Fruit fly (Drosophila melanogaster) whole organism, embryonic: Measurements from ENCODE around the gene Ugt303B2.

Source experiments
- Atf6 ChIP-seq: fragments of 200-800 bp; sonication (Bioruptor generic); IDR thresholded peaks from 2 replicates; pipeline ENCODE4 v1.3.6; 2022; ENCODE audit warnings: missing biosample characterization, missing genetic modification characterization
- CG10565 ChIP-seq: fragments of 200-800 bp; sonication (Bioruptor generic); optimal IDR thresholded peaks from 3 replicates; lab custom pipeline; 2016; ENCODE audit warnings: missing biosample characterization, mild to moderate bottlenecking, missing genetic modification characterization
- CG11085 ChIP-seq: fragments of 200-800 bp; sonication (Bioruptor generic); IDR thresholded peaks from 2 replicates; pipeline ENCODE4 v1.3.6; 2022; ENCODE audit warnings: missing biosample characterization, missing genetic modification characterization
- CG11398 ChIP-seq: fragments of 200-800 bp; sonication (Bioruptor generic); optimal IDR thresholded peaks from 2 replicates; lab custom pipeline; 2016; ENCODE audit warnings: missing biosample characterization, missing genetic modification characterization
- CG12071 ChIP-seq: fragments of 200-800 bp; sonication (Bioruptor generic); optimal IDR thresholded peaks from 3 replicates; lab custom pipeline; 2018; ENCODE audit warnings: missing biosample characterization, mild to moderate bottlenecking, missing genetic modification characterization
- CG13287 ChIP-seq: fragments of 200-800 bp; sonication (Bioruptor generic); IDR thresholded peaks from 2 replicates; pipeline ENCODE4 v1.3.6; 2022; ENCODE audit warnings: missing biosample characterization, missing genetic modification characterization; ENCODE audit not compliant: partially characterized antibody
- CG13624 ChIP-seq: fragments of 200-800 bp; sonication (Bioruptor generic); optimal IDR thresholded peaks from 2 replicates; lab custom pipeline; 2016; ENCODE audit warnings: missing biosample characterization, missing genetic modification characterization
- CG15514 ChIP-seq: fragments of 200-800 bp; sonication (Bioruptor generic); optimal IDR thresholded peaks from 3 replicates; lab custom pipeline; 2017; ENCODE audit warnings: missing biosample characterization, missing genetic modification characterization, mild to moderate bottlenecking, moderate library complexity, missing genetic modification reagents
- CG16779 ChIP-seq: fragments of 200-800 bp; sonication (Bioruptor generic); IDR thresholded peaks from 2 replicates; pipeline ENCODE4 v1.3.6; 2022; ENCODE audit warnings: missing biosample characterization, missing genetic modification characterization
- CG18764 ChIP-seq: fragments of 200-800 bp; sonication (Bioruptor generic); optimal IDR thresholded peaks from 3 replicates; lab custom pipeline; 2016; ENCODE audit warnings: missing biosample characterization, missing genetic modification characterization
- CG3163 ChIP-seq: fragments of 200-800 bp; sonication (Bioruptor generic); optimal IDR thresholded peaks from 3 replicates; lab custom pipeline; 2016; ENCODE audit warnings: missing biosample characterization, missing genetic modification characterization
- CG3281 ChIP-seq: fragments of 200-800 bp; sonication (Bioruptor generic); optimal IDR thresholded peaks from 3 replicates; lab custom pipeline; 2017; ENCODE audit warnings: missing biosample characterization, mild to moderate bottlenecking, missing genetic modification characterization
- CG43689 ChIP-seq: fragments of 200-800 bp; sonication (Bioruptor generic); IDR thresholded peaks from 2 replicates; pipeline ENCODE4 v1.3.6; 2022; ENCODE audit warnings: missing biosample characterization, missing genetic modification characterization
- CG4854 ChIP-seq: fragments of 200-800 bp; sonication (Bioruptor generic); optimal IDR thresholded peaks from 2 replicates; lab custom pipeline; 2016; ENCODE audit warnings: missing biosample characterization, missing genetic modification characterization, inconsistent platforms
- CG6854 ChIP-seq: fragments of 200-800 bp; sonication (Bioruptor generic); optimal IDR thresholded peaks from 3 replicates; lab custom pipeline; 2017; ENCODE audit warnings: missing biosample characterization, mild to moderate bottlenecking, missing genetic modification characterization
- CG7372 ChIP-seq: fragments of 200-800 bp; sonication (Bioruptor generic); IDR thresholded peaks from 2 replicates; pipeline ENCODE4 v1.3.6; 2022; ENCODE audit warnings: missing biosample characterization, missing genetic modification characterization
- Deaf1 ChIP-seq: fragments of 200-800 bp; optimal IDR thresholded peaks from 3 replicates; lab custom pipeline; 2019; ENCODE audit warnings: missing biosample characterization, mild to moderate bottlenecking, missing genetic modification characterization, moderate library complexity
- Dll ChIP-seq: fragments of 200-800 bp; sonication (Bioruptor generic); IDR thresholded peaks from 4 replicates; pipeline ENCODE4 v1.3.6; 2022; ENCODE audit warnings: missing biosample characterization, missing genetic modification characterization; ENCODE audit not compliant: partially characterized antibody
- Drgx ChIP-seq: fragments of 200-800 bp; sonication (Bioruptor generic); IDR thresholded peaks from 2 replicates; pipeline ENCODE4 v1.3.6; 2022; ENCODE audit warnings: missing biosample characterization, missing genetic modification characterization
- E2f1 ChIP-seq: fragments of 200-800 bp; sonication (Bioruptor generic); IDR thresholded peaks from 2 replicates; pipeline ENCODE4 v1.3.6; 2022; ENCODE audit warnings: missing biosample characterization, missing genetic modification characterization
- Ets65A ChIP-seq: fragments of 200-800 bp; sonication (Bioruptor generic); peaks from one replicate; lab custom pipeline; 2016; ENCODE audit warnings: missing biosample characterization, missing genetic modification characterization
- HLH4C ChIP-seq: fragments of 200-800 bp; sonication (Bioruptor generic); IDR thresholded peaks from 3 replicates; pipeline ENCODE4 v1.3.6; 2022; ENCODE audit warnings: missing biosample characterization, missing genetic modification characterization; ENCODE audit not compliant: partially characterized antibody
- Jarid2 ChIP-seq: fragments of 200-800 bp; sonication (Bioruptor generic); optimal IDR thresholded peaks from 3 replicates; lab custom pipeline; 2017; ENCODE audit warnings: mild to moderate bottlenecking, missing biosample characterization, missing genetic modification reagents, missing genetic modification characterization
- MBD-R2 ChIP-seq: fragments of 200-800 bp; sonication (Bioruptor generic); IDR thresholded peaks from 2 replicates; pipeline ENCODE4 v1.3.6; 2022; ENCODE audit warnings: missing biosample characterization, missing genetic modification characterization
- MTF-1 ChIP-seq: fragments of 200-800 bp; sonication (Bioruptor generic); optimal IDR thresholded peaks from 2 replicates; lab custom pipeline; 2018; ENCODE audit warnings: missing biosample characterization, mild to moderate bottlenecking, missing genetic modification characterization, borderline replicate concordance
- Med ChIP-seq: fragments of 200-800 bp; sonication (Bioruptor generic); peaks from one replicate; lab custom pipeline; 2016; ENCODE audit warnings: missing biosample characterization, missing genetic modification characterization, mild to moderate bottlenecking, inconsistent platforms, moderate library complexity
- Mes4 ChIP-seq: fragments of 200-800 bp; sonication (Bioruptor generic); optimal IDR thresholded peaks from 2 replicates; lab custom pipeline; 2016; ENCODE audit warnings: missing biosample characterization, missing genetic modification characterization
- NC2β ChIP-seq: fragments of 200-800 bp; sonication (Bioruptor generic); optimal IDR thresholded peaks from 2 replicates; lab custom pipeline; 2016; ENCODE audit warnings: missing biosample characterization, missing genetic modification characterization
- Opbp ChIP-seq: fragments of 200-800 bp; sonication (Bioruptor generic); IDR thresholded peaks from 3 replicates; pipeline ENCODE4 v1.3.6; 2022; ENCODE audit warnings: missing biosample characterization, missing genetic modification characterization; ENCODE audit not compliant: partially characterized antibody
- Rfx ChIP-seq: fragments of 200-800 bp; sonication (Bioruptor generic); IDR thresholded peaks from 2 replicates; pipeline ENCODE4 v1.3.6; 2022; ENCODE audit warnings: missing biosample characterization, missing genetic modification characterization
- Scr ChIP-seq: fragments of 200-800 bp; sonication (Bioruptor generic); IDR thresholded peaks from 2 replicates; pipeline ENCODE4 v1.3.6; 2022; ENCODE audit warnings: missing biosample characterization, missing genetic modification characterization; ENCODE audit not compliant: partially characterized antibody
- Trl ChIP-seq, 3 experiments: fragments of >200 bp in 2 of 3; fragments of 200-800 bp in 1 of 3; sonication (Bioruptor generic) in 1 of 3; optimal IDR thresholded peaks; 2 replicates in 1 of 3; 3 replicates in 2 of 3; lab custom pipeline; 2016 to 2017; ENCODE audit warnings: missing biosample characterization in 1 of 3, missing genetic modification characterization in 1 of 3
- abd-A ChIP-seq: fragments of 200-800 bp; sonication (Bioruptor generic); optimal IDR thresholded peaks from 3 replicates; lab custom pipeline; 2019; ENCODE audit warnings: missing biosample characterization, mild to moderate bottlenecking, missing genetic modification characterization, moderate library complexity
- cato ChIP-seq: fragments of 200-800 bp; sonication (Bioruptor generic); optimal IDR thresholded peaks from 2 replicates; lab custom pipeline; 2016; ENCODE audit warnings: missing biosample characterization, missing genetic modification characterization, borderline replicate concordance
- dimm ChIP-seq: fragments of 200-800 bp; sonication (Bioruptor generic); IDR thresholded peaks from 2 replicates; pipeline ENCODE4 v1.3.6; 2022; ENCODE audit warnings: missing biosample characterization, missing genetic modification characterization
- dmrt11E ChIP-seq: fragments of 200-800 bp; sonication (Bioruptor generic); optimal IDR thresholded peaks from 3 replicates; lab custom pipeline; 2018; ENCODE audit warnings: missing biosample characterization, mild to moderate bottlenecking, missing genetic modification characterization, moderate library complexity
- dpn ChIP-seq, 2 experiments: fragments of 200-800 bp; sonication (Bioruptor generic); optimal IDR thresholded peaks; 3 replicates each; lab custom pipeline; 2016; ENCODE audit warnings: missing biosample characterization in 2 of 2, missing genetic modification characterization in 2 of 2
- ewg ChIP-seq: fragments of 200-800 bp; sonication (Bioruptor generic); optimal IDR thresholded peaks from 3 replicates; lab custom pipeline; 2017; ENCODE audit warnings: mild to moderate bottlenecking, missing biosample characterization, missing genetic modification reagents, missing genetic modification characterization
- fru ChIP-seq: fragments of >200 bp; optimal IDR thresholded peaks from 2 replicates; lab custom pipeline; 2017
- fu2 ChIP-seq: fragments of 200-800 bp; sonication (Bioruptor generic); optimal IDR thresholded peaks from 2 replicates; lab custom pipeline; 2016; ENCODE audit warnings: missing biosample characterization, missing genetic modification characterization
- lola ChIP-seq, 3 experiments: fragments of >200 bp in 2 of 3; fragments of 200-800 bp in 1 of 3; sonication (Bioruptor generic) in 1 of 3; optimal IDR thresholded peaks; 2 replicates each; lab custom pipeline; 2017 to 2019; ENCODE audit warnings: missing biosample characterization in 3 of 3, missing genetic modification characterization in 3 of 3, mild to moderate bottlenecking in 1 of 3, moderate library complexity in 1 of 3
- mld ChIP-seq: fragments of 200-800 bp; sonication (Bioruptor generic); IDR thresholded peaks from 3 replicates; pipeline ENCODE4 v1.3.6; 2022; ENCODE audit warnings: missing biosample characterization, missing genetic modification characterization; ENCODE audit not compliant: partially characterized antibody
- onecut ChIP-seq: fragments of 200-800 bp; sonication (Bioruptor generic); IDR thresholded peaks from 2 replicates; pipeline ENCODE4 v1.3.6; 2022; ENCODE audit warnings: missing biosample characterization, missing genetic modification characterization
- vvl ChIP-seq: fragments of 200-800 bp; sonication (Bioruptor generic); IDR thresholded peaks from 2 replicates; pipeline ENCODE4 v1.3.6; 2022; ENCODE audit warnings: missing biosample characterization, missing genetic modification characterization
- z ChIP-seq: fragments of 200-800 bp; sonication (Bioruptor generic); IDR thresholded peaks from 3 replicates; pipeline ENCODE4 v1.3.6; 2022; ENCODE audit warnings: missing biosample characterization, missing genetic modification characterization
- zf30C ChIP-seq: fragments of 200-800 bp; sonication (Bioruptor generic); optimal IDR thresholded peaks from 3 replicates; lab custom pipeline; 2018; ENCODE audit warnings: missing biosample characterization, mild to moderate bottlenecking, missing genetic modification characterization
- zfh2 ChIP-seq: fragments of 200-800 bp; sonication (Bioruptor generic); optimal IDR thresholded peaks from 2 replicates; lab custom pipeline; 2016; ENCODE audit warnings: missing biosample characterization, missing genetic modification characterization

Ugt303B2 gene

DNA sequence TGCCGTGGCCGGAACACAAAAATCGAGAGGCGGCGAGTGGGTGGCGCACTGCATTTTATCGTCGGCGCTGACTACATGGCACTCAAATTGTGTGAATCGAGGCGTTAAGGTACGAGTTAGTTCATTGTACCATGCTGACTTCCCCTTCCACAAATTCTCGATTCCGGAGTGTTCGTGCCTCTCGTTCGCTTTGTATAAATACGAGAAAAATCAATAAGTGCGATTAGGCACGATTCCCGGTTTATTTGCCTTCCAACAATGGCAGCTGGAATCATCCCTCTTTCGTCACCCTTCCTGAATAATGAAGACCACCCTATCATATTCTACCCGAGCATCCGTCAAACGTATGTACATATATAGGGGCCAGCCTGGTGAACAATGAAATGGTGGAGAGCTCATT lies 37.9 kb upstream of the Ugt303B2 start:
- TF ChIP-seq CG3281 (GFP tag; lab: Kevin White, UChicago) (no peak), CG16779 (GFP tag; lab: Robert Waterston, UW) (no peak), CG11398 (GFP tag; lab: Kevin White, UChicago) (no peak), Med (GFP tag; lab: Kevin White, UChicago) (peak; percentile 51), MBD-R2 (no peak), onecut (GFP tag; lab: Robert Waterston, UW) (peak; percentile 73)

DNA sequence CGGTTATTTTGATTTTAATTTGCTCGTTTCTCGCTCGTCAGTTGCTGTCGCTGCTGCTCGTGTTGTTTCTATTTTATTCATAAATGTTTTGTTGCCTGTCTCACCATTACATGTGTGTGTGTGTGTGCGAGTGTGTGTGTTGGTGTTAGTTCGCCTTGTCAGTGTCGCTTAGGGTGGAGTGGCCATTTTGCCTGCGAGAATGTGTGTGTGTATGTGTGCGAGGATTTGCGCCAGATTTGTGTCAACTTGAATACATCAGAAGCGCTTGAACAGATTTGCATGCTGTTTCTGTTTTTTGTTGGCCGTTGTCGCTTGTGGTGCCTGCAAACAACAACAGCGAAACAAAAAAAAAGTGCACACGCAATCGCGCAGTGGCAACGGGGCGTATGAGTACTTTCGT lies 30.5 kb upstream of the Ugt303B2 start:
- TF ChIP-seq Ets65A (GFP tag; lab: Kevin White, UChicago), result peak; percentile 84
- TF ChIP-seq dmrt11E (tag; lab: Kevin White, UChicago), result no peak

DNA sequence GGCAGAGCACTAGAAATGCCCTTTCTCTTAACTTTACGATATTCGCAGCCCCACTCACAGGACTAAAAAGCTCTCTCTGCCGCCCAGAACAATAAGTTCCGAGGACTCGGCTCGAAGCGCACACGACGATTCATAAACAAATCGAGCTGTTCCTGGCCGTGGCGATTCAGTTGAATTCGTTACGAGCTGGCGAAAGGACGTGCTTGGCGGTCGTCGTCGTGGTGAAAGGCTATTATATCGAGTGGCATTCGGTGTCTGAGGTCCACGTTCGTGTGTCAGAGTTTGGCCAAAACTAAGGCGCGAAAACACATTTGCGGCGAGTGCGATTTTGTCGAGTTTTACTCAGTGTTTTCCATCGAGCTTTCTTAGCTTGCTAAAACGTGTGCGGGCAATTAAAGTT lies 18.5 kb upstream of the Ugt303B2 start, which contains the start of gene beat-IV:
beat-IV (plus strand) TSS at position 169 of the 400 bp plus-strand sequence.
- TF ChIP-seq CG13624 (GFP tag; lab: Kevin White, UChicago) (no peak), Dll (GFP tag; lab: Robert Waterston, UW) (no peak), fu2 (GFP tag; lab: Kevin White, UChicago) (no peak), Trl (optimal IDR thresholded peaks at IDR 0.05; lab: Kevin White, UChicago) (peak; percentile 5 to 12), Trl (GFP tag; optimal IDR thresholded peaks at IDR 0.05; lab: Kevin White, UChicago) (no peak), CG3163 (GFP tag; lab: Kevin White, UChicago) (peak; percentile 8), Jarid2 (GFP tag; lab: Kevin White, UChicago) (peak; percentile 56), mld (GFP tag; lab: Robert Waterston, UW) (no peak), CG11085 (GFP tag; lab: Robert Waterston, UW) (no peak), abd-A (peak; percentile 50), CG10565 (GFP tag; lab: Kevin White, UChicago) (no peak), E2f1 (no peak), Deaf1 (tag; lab: Kevin White, UChicago) (peak; percentile 94), ewg (no peak), CG4854 (GFP tag; lab: Kevin White, UChicago) (no peak), CG6854 (GFP tag; lab: Kevin White, UChicago) (no peak), dimm (GFP tag; lab: Robert Waterston, UW) (no peak), Opbp (GFP tag; lab: Robert Waterston, UW) (no peak), MTF-1 (no peak), Mes4 (no peak), CG13287 (GFP tag; lab: Robert Waterston, UW) (no peak), zfh2 (GFP tag; lab: Kevin White, UChicago) (no peak), dpn (GFP tag; optimal IDR thresholded peaks at IDR 0.05; lab: Kevin White, UChicago) (no peak), NC2β (GFP tag; lab: Kevin White, UChicago) (no peak), Atf6 (GFP tag; lab: Robert Waterston, UW) (no peak)
- TF ChIP-seq, all 482 proteins: peak for 5

DNA sequence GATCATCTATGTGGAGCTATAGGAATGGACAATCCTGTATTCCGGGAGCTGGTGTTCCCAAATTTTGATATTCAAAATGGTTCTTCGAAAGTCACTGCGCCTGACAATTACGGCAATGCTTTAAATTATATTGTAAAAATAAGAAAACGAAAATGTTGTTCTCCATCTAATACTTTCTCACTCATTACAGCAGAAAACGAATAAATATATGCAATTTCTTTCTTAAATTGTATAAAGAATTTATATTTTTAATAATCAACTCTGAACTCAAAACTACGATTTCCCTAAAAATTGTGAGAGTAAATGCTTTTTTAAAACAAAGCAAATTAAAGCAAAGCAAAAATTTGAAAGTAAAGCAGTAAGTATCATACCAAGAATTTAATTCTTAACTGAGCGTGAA lies 18.1 kb upstream of the Ugt303B2 start, which contains the start of gene CG10164:
CG10164 (minus strand) TSS at position 101 of the 400 bp plus-strand sequence.
- TF ChIP-seq CG43689 (GFP tag; lab: Robert Waterston, UW) (no peak), z (GFP tag; lab: Robert Waterston, UW) (no peak), lola (GFP tag; optimal IDR thresholded peaks at IDR 0.05; lab: Kevin White, UChicago) (no peak), Scr (no peak), CG15514 (GFP tag; lab: Kevin White, UChicago) (no peak), CG12071 (GFP tag; lab: Kevin White, UChicago) (no peak), Drgx (GFP tag; lab: Robert Waterston, UW) (no peak), zf30C (GFP tag; lab: Kevin White, UChicago) (no peak), cato (no peak), Rfx (GFP tag; lab: Robert Waterston, UW) (no peak), fru (lab: Kevin White, UChicago) (no peak), abd-A (no peak), HLH4C (GFP tag; lab: Robert Waterston, UW) (no peak), CG18764 (GFP tag; lab: Kevin White, UChicago) (no peak), vvl (GFP tag; lab: Robert Waterston, UW) (no peak), CG7372 (no peak)
